Fruit fly (Drosophila melanogaster) S2 (cell line): Measurements from ENCODE around the gene SkpA.

Experiments used
- CG8478 ChIP-seq: fragments of >200 bp; optimal IDR thresholded peaks from 2 replicates; lab custom pipeline; 2018
- CTCF ChIP-seq, 2 experiments: fragments of >200 bp; optimal IDR thresholded peaks; 2 replicates each; lab custom pipeline; 2018

DNA sequence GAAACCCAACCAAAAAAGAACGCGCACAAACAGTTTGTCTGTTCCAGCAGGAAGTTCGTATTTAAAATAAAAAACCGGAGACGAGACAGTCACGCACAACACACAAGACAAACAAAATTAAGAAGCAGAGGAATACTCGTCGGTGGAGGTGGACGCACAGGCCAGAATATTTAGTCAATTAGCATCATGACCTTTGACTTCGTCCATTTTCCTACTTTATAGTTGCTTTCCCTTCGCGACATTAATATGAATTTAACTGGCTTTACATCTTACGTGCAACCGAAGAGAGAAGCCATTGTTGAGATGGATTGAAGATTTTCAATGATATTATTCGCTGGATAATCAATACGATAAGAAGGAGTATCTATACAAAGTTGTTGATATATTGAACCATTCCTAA, 46.6 kb downstream of the SkpA start:
- TF ChIP-seq CG8478 (lab: Kevin White, UChicago), result no peak
- no peak for TF ChIP-seq CTCF (optimal IDR thresholded peaks at IDR 0.05; lab: Kevin White, UChicago)
